Worm (Caenorhabditis elegans): ENCODE data around the gene Y6E2A.1.

Gene Y6E2A.1

DNA sequence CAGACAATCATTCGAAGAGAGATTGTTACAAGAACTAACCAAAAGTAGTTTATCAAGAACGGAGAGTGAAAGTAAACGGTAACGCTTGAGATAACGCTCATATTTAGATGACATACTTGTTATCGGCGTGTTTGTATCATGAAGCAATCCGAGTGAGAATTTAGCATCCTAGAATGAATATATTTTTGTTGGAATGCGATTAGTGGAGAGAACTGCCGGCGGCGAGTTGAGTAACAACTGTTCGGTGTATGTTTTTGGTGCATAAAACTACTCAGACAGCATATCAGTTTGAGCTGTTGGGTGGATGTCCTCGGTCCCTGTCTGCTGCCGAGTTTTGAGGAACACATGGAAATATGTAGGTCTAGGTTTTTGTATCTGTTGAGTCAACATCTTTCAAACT lies 23.3 kb upstream of the Y6E2A.1 start, which contains the start of gene T23D5.3:
TSS of gene T23D5.3 (minus strand) at position 101 of the 400 bp plus-strand sequence.
- TF ChIP-seq klf-2 (GFP tag; conservative IDR thresholded peaks at IDR 0.05): no peak

DNA sequence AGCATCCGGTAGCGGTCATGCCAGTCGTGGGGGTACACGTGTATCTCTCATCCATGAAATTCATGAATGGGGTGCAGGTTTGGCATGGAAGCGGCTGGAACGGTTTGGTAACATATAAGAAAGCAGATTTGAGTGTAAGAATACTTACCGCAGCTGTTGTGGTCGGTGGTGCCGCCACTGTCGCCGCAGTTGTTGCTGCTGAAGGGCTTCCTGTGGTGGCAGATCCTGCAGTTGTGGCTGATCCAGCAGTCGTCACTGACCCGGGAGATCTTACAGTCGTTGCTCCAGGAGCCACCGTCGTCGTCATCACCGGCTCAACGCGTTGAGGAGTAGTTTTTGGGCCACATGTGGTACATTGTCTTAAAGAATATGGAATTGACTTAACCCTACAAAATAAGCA lies 22.7 kb upstream of the Y6E2A.1 start:
- TF ChIP-seq cog-1 (tag; optimal IDR thresholded peaks at IDR 0.05): no peak
- no peak for TF ChIP-seq ref-1 (GFP tag; conservative IDR thresholded peaks at IDR 0.05)
- TF ChIP-seq klf-2 (GFP tag; conservative IDR thresholded peaks at IDR 0.05): no peak
- TF ChIP-seq ztf-29 (GFP tag; IDR thresholded peaks at IDR 0.05): no peak
- TF ChIP-seq T22C8.4 (GFP tag; IDR thresholded peaks at IDR 0.05): no peak
- no peak for TF ChIP-seq med-1 (GFP tag; optimal IDR thresholded peaks at IDR 0.05; ENCODE audit: insufficient read depth)
- no peak for TF ChIP-seq ztf-23 (GFP tag; IDR thresholded peaks at IDR 0.05)
- no peak for TF ChIP-seq flt-1 (GFP tag; IDR thresholded peaks at IDR 0.05)
- TF ChIP-seq tab-1 (GFP tag; IDR thresholded peaks at IDR 0.05): no peak

DNA sequence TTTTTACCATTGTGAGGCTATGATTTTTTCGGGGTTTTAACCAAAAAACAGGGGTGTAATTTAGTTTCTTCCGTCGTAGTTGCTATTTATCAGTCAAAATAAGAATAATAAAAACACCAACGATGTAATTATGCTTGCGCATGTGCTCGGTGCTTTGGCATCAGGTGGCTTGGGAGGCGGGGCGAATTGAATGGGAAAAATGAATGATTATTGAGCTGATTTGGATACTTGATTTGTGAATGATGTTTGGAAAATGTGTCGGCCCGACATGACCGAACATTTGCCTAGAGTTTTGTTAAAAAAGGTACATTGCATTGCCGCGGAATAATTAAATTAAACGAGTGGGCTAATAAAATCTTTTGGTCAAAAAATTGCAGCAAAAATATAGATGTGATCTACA lies 21.9 kb upstream of the Y6E2A.1 start, which contains the start of gene str-38:
TSS of gene str-38 (minus strand) at position 101 of the 400 bp plus-strand sequence.
- TF ChIP-seq cog-1 (tag; optimal IDR thresholded peaks at IDR 0.05): no peak
- TF ChIP-seq klf-2 (GFP tag; conservative IDR thresholded peaks at IDR 0.05): no peak
- no peak for TF ChIP-seq ztf-23 (GFP tag; IDR thresholded peaks at IDR 0.05)
- no peak for TF ChIP-seq ztf-29 (GFP tag; IDR thresholded peaks at IDR 0.05)
- no peak for TF ChIP-seq flt-1 (GFP tag; IDR thresholded peaks at IDR 0.05)
- no peak for TF ChIP-seq ref-1 (GFP tag; conservative IDR thresholded peaks at IDR 0.05)
- no peak for TF ChIP-seq T22C8.4 (GFP tag; IDR thresholded peaks at IDR 0.05)
- TF ChIP-seq med-1 (GFP tag; optimal IDR thresholded peaks at IDR 0.05; ENCODE audit: insufficient read depth): no peak
- no peak for TF ChIP-seq tab-1 (GFP tag; IDR thresholded peaks at IDR 0.05)

DNA sequence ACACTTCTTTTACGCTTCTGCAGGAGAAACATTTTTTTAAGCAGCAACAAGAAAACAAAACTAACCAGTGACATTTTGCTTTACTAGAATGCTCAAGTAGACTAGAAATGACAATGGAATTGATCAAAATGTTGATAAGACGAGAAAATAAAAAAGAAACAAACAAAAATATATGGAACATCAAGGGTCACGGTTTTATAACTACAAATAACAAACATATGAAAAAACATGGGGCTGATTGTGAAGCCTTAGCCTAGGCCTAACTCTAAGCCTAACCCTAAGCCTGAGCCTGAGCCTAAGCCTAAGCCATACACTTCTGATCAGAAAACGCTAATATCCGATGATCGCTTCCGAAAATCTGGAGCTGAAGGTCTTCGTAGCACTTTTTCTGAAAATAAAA lies 20.2 kb upstream of the Y6E2A.1 start, which contains the start of gene Y6E2A.10:
TSS of gene Y6E2A.10 (minus strand) at position 101 of the 400 bp plus-strand sequence.
- TF ChIP-seq T22C8.4 (GFP tag; IDR thresholded peaks at IDR 0.05): no peak
- TF ChIP-seq klf-2 (GFP tag; conservative IDR thresholded peaks at IDR 0.05): no peak
- TF ChIP-seq med-1 (GFP tag; optimal IDR thresholded peaks at IDR 0.05; ENCODE audit: insufficient read depth): no peak
- TF ChIP-seq ztf-23 (GFP tag; IDR thresholded peaks at IDR 0.05): no peak
- TF ChIP-seq ref-1 (GFP tag; conservative IDR thresholded peaks at IDR 0.05): no peak
- TF ChIP-seq ztf-29 (GFP tag; IDR thresholded peaks at IDR 0.05): no peak
- no peak for TF ChIP-seq tab-1 (GFP tag; IDR thresholded peaks at IDR 0.05)
- no peak for TF ChIP-seq cog-1 (tag; optimal IDR thresholded peaks at IDR 0.05)
- no peak for TF ChIP-seq flt-1 (GFP tag; IDR thresholded peaks at IDR 0.05)

DNA sequence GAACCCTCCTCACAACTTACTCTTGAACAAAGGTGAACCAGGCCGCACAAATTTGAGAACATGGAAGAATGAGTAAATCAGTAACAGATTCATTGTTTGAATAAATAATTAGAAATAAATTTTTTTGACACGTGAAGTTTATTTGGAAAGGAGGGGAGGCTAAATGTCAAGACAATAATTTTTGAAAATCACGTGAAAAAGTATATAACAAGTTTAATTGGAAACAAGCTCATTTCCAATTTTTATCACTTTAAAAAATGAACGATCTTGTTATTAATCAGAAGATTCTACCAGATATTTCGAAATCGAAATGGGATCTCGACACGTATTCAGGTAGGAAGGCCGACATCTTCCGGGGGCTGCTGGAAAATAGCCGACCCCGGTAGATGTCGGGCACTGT lies 16.3 kb upstream of the Y6E2A.1 start, which contains the start of the genes irld-57 and sfxn-1.3:
TSS of gene irld-57 (minus strand) at position 101 of the 400 bp plus-strand sequence.
TSS of gene sfxn-1.3 (plus strand) at position 232 of the 400 bp plus-strand sequence.
- TF ChIP-seq tab-1 (GFP tag; IDR thresholded peaks at IDR 0.05): no peak
- no peak for TF ChIP-seq med-1 (GFP tag; optimal IDR thresholded peaks at IDR 0.05; ENCODE audit: insufficient read depth)
- no peak for TF ChIP-seq ztf-23 (GFP tag; IDR thresholded peaks at IDR 0.05)
- TF ChIP-seq cog-1 (tag; optimal IDR thresholded peaks at IDR 0.05): no peak
- TF ChIP-seq ref-1 (GFP tag; conservative IDR thresholded peaks at IDR 0.05): no peak
- TF ChIP-seq klf-2 (GFP tag; conservative IDR thresholded peaks at IDR 0.05): no peak
- TF ChIP-seq ztf-29 (GFP tag; IDR thresholded peaks at IDR 0.05): no peak
- no peak for TF ChIP-seq flt-1 (GFP tag; IDR thresholded peaks at IDR 0.05)
- TF ChIP-seq T22C8.4 (GFP tag; IDR thresholded peaks at IDR 0.05): no peak

DNA sequence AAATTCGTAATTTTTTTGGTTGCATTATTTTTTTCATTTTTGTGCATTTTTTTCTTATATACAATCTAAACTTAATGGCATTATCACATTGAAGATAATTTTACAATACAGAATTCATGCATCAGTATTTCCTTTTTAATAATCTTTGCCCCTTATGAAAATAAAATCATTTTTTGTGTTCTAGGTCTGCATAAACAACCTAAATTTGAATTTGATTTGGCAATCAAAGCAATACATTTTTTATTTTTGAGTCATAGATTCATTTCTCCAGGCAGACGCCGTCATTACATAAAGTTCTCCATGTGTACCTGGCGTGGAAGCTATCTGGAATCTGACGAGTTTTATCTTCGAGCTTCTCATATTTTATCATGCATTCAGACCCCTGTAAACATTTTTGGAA lies 11.6 kb upstream of the Y6E2A.1 start, which contains the start of gene srh-140:
TSS of gene srh-140 (plus strand) at position 301 of the 400 bp plus-strand sequence.
- no peak for TF ChIP-seq ztf-29 (GFP tag; IDR thresholded peaks at IDR 0.05)
- TF ChIP-seq T22C8.4 (GFP tag; IDR thresholded peaks at IDR 0.05): no peak
- TF ChIP-seq cog-1 (tag; optimal IDR thresholded peaks at IDR 0.05): no peak
- TF ChIP-seq med-1 (GFP tag; optimal IDR thresholded peaks at IDR 0.05; ENCODE audit: insufficient read depth): no peak
- TF ChIP-seq flt-1 (GFP tag; IDR thresholded peaks at IDR 0.05): no peak
- TF ChIP-seq klf-2 (GFP tag; conservative IDR thresholded peaks at IDR 0.05): no peak
- TF ChIP-seq ztf-23 (GFP tag; IDR thresholded peaks at IDR 0.05): no peak
- TF ChIP-seq ref-1 (GFP tag; conservative IDR thresholded peaks at IDR 0.05): no peak
- no peak for TF ChIP-seq tab-1 (GFP tag; IDR thresholded peaks at IDR 0.05)

DNA sequence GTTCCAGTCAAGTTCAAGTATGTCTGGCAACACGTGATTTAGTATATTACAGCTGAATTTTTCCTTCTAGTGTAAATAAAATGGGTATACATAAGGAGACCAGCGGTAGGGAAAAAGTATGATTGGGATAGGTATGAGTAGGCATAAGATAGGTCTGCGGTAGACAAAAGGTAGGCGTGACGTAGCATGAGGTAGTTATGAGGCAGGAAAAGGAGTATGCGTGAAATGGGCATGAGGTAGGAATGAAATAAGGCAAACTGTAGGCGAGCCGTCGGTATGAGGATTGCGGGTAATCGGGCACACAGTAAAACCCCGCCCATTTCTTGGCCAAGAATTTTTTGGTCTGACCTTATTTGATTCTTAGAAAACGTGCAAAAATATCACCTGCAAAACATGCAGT lies 11.1 kb upstream of the Y6E2A.1 start:
- TF ChIP-seq T22C8.4 (GFP tag; IDR thresholded peaks at IDR 0.05): no peak
- no peak for TF ChIP-seq ztf-29 (GFP tag; IDR thresholded peaks at IDR 0.05)
- no peak for TF ChIP-seq flt-1 (GFP tag; IDR thresholded peaks at IDR 0.05)
- TF ChIP-seq med-1 (GFP tag; optimal IDR thresholded peaks at IDR 0.05; ENCODE audit: insufficient read depth): no peak
- TF ChIP-seq tab-1 (GFP tag; IDR thresholded peaks at IDR 0.05): no peak
- no peak for TF ChIP-seq ref-1 (GFP tag; conservative IDR thresholded peaks at IDR 0.05)
- TF ChIP-seq ztf-23 (GFP tag; IDR thresholded peaks at IDR 0.05): no peak

DNA sequence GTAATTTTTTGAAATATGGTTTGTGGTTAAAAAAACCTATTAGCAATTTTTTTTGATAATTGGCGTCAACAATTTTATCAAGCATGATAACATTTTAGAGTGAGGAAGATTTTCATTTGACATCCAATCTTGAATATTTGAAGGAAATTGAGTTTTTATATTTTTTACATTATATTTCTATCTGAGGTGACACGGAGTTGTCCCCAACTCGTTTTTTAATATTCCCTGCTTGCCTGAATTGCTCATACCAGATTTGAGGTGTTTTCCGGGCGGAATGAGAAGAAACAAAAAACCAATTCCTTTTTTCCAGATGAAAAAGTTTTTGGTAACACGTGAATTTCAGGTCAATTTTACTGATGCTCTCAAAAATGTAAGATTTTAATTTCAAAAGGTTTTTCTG lies 9.3 kb upstream of the Y6E2A.1 start, which contains the start of gene Y6E2A.7:
TSS of gene Y6E2A.7 (plus strand) at position 301 of the 400 bp plus-strand sequence.
- TF ChIP-seq ref-1 (GFP tag; conservative IDR thresholded peaks at IDR 0.05): no peak
- no peak for TF ChIP-seq med-1 (GFP tag; optimal IDR thresholded peaks at IDR 0.05; ENCODE audit: insufficient read depth)
- TF ChIP-seq flt-1 (GFP tag; IDR thresholded peaks at IDR 0.05): no peak
- no peak for TF ChIP-seq tab-1 (GFP tag; IDR thresholded peaks at IDR 0.05)

DNA sequence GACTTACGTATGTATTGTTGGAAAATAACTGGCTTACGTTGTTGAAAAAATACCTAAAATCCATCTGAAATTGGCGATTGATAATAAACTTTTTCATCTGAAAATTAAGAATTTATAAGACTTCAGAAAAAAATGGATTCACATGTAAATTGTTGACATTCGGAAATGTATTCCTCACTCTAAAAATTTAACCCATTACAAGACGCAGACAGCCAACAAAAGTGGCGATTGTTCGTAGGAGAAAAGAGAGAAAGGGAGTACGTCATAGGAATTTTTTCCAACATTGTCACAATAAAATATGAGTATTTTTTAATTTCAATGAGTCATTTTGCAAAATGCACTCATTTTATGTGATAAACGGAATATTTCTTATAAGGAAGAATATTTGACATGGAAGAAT lies 8.3 kb upstream of the Y6E2A.1 start, which contains the start of gene Y6E2A.5:
TSS of gene Y6E2A.5 (minus strand) at position 101 of the 400 bp plus-strand sequence.
- TF ChIP-seq tab-1 (GFP tag; IDR thresholded peaks at IDR 0.05) (no peak), cog-1 (tag; optimal IDR thresholded peaks at IDR 0.05) (no peak), ztf-23 (GFP tag; IDR thresholded peaks at IDR 0.05) (no peak), T22C8.4 (GFP tag; IDR thresholded peaks at IDR 0.05) (no peak), med-1 (GFP tag; optimal IDR thresholded peaks at IDR 0.05; ENCODE audit: insufficient read depth) (no peak), ref-1 (GFP tag; conservative IDR thresholded peaks at IDR 0.05) (no peak), klf-2 (GFP tag; conservative IDR thresholded peaks at IDR 0.05) (no peak), flt-1 (GFP tag; IDR thresholded peaks at IDR 0.05) (no peak), ztf-29 (GFP tag; IDR thresholded peaks at IDR 0.05) (no peak)

DNA sequence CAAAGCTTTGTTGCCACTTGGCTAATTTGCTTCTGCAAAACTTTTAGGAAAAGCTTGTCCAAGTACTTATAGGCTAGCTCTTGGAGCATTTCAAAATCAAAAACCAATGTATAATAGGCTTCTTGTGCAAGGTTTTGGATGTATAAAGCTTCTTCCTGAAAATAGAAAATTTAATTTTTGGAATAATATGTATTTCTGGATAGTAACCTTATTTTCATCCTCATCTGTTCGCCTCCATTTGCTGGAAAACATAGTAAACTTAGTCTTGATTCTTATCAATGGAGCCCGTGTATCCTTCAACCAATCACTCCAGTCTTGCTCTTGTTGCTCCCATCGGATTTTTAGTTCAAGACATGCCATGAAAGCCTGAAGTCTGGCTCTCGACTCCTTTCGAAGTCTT lies 6.4 kb upstream of the Y6E2A.1 start, which contains the start of gene Y6E2A.4:
TSS of gene Y6E2A.4 (minus strand) at position 101 of the 400 bp plus-strand sequence.
- no peak for TF ChIP-seq ref-1 (GFP tag; conservative IDR thresholded peaks at IDR 0.05)
- TF ChIP-seq med-1 (GFP tag; optimal IDR thresholded peaks at IDR 0.05; ENCODE audit: insufficient read depth): no peak
- no peak for TF ChIP-seq klf-2 (GFP tag; conservative IDR thresholded peaks at IDR 0.05)
- no peak for TF ChIP-seq tab-1 (GFP tag; IDR thresholded peaks at IDR 0.05)
- TF ChIP-seq T22C8.4 (GFP tag; IDR thresholded peaks at IDR 0.05): no peak
- TF ChIP-seq ztf-23 (GFP tag; IDR thresholded peaks at IDR 0.05): no peak
- TF ChIP-seq cog-1 (tag; optimal IDR thresholded peaks at IDR 0.05): no peak
- no peak for TF ChIP-seq ztf-29 (GFP tag; IDR thresholded peaks at IDR 0.05)
